Fruit fly (Drosophila melanogaster): ENCODE data around the gene SoYb.

The SoYb gene

DNA sequence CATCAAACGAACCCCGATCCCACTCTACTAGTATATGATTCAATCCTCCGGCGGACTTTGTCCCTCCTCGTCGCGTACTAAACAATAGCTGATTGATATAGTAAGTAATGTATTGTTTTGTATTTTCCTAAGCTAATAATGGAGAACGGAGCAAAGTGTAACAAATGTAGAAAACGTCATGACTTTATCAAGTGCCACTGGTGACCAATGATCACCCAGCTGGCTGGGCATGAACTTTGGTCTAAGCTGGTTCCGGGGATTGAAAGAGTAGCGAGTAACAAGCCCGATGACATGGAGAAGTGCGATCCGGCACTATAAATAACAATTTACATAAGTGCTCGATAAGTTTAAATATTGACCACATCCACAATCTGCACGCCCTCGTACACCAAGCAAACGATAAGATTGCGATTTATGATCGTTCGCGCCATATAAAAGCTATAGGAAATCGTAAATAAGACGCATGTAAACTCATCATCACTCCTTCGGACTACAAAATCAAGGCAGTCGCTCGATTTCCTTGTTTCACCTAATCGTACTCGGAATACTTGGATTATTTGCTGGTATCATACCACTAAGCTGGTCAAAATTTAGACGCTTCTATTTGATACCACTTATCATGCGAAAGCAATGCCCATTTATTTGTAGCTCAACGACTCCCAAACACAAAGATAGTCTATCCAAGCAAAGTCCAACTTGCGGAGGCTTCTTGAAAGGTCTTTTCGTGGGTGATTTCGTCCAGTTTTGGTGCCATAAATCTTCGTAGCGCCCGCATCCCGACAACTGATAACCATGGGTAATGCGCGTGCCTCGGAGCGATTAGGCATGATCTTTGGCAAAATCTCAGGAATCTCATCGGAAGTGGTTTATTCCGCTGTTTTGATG, 53.1 kb downstream of the SoYb start:
- TF ChIP-seq h (GFP tag; optimal IDR thresholded peaks at IDR 0.05) (peak; percentile 28), GATAd (GFP tag; optimal IDR thresholded peaks at IDR 0.05) (no peak), Sp1 (GFP tag; optimal IDR thresholded peaks at IDR 0.05) (peak; percentile 1)

DNA sequence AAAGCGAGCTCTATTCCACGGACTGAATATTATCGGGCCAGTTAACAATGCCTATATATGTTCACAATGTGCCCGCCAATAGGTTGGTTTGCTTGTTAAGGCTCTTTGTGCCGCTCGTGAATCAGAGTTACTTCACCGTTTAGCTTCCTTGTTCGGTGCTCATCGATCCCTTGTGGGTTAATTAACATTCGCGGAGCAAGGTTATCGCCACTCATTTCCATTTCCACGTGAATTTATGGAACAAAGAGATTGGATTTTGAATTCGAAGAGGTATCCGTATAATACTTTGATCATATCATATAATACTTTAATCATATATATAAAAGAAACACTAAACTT, 54.0 kb downstream of the SoYb start:
- TF ChIP-seq br (GFP tag; optimal IDR thresholded peaks at IDR 0.05) = no peak
- TF ChIP-seq CG9705 (GFP tag; optimal IDR thresholded peaks at IDR 0.05) = no peak
- TF ChIP-seq h (GFP tag; optimal IDR thresholded peaks at IDR 0.05) = peak; percentile 57

DNA sequence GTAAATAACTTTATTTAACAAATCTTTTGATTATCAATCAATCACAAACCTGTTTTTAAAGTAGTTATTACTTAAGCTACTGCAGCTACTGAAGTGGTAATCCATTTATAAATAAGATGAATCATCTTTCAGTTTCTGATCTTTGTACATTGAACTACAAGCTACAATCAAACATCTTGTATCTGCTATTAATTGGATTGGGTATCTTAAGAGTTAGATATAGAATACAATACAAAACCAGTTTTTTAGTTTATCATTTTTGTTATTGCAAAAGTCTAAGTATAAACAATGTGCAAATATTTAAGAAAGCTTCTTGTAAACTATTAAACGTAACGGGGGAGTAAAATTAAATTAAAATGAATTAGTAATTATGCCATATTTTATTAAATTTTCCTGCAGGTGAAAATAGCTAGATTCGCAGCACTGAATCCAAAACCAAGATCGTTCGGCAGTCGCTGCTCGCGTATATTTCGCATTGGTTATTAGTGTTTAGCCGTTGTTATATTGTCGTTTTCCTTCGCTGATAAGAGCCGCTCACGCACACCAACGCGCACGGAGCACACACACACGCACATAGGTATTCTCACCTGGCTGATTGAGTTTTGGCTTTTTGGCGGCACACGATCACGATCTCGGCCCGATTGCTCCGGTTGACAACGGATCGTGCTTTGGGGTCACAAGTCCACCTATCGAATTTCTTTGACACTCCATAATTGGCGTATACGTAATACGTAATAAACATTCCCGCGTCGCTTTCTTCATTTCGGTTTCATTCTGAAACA, 54.6 kb downstream of the SoYb start:
- TF ChIP-seq Dif (GFP tag; optimal IDR thresholded peaks at IDR 0.05; ENCODE audit: partially characterized antibody) (no peak), Abd-B (GFP tag; optimal IDR thresholded peaks at IDR 0.05) (no peak), dsf (GFP tag; optimal IDR thresholded peaks at IDR 0.05; ENCODE audit: borderline replicate concordance) (no peak), Sp1 (GFP tag; optimal IDR thresholded peaks at IDR 0.05) (no peak), sv (GFP tag; optimal IDR thresholded peaks at IDR 0.05) (no peak), GATAd (GFP tag; optimal IDR thresholded peaks at IDR 0.05) (no peak), rgr (GFP tag; optimal IDR thresholded peaks at IDR 0.05) (no peak), CG9705 (GFP tag; optimal IDR thresholded peaks at IDR 0.05) (no peak), Myc (optimal IDR thresholded peaks at IDR 0.05) (peak; percentile 98), Hr78 (GFP tag; optimal IDR thresholded peaks at IDR 0.05) (no peak), psq (GFP tag; optimal IDR thresholded peaks at IDR 0.05) (no peak), ey (GFP tag; optimal IDR thresholded peaks at IDR 0.05) (no peak), br (GFP tag; optimal IDR thresholded peaks at IDR 0.05) (no peak), lola (GFP tag; optimal IDR thresholded peaks at IDR 0.05) (no peak), h (GFP tag; optimal IDR thresholded peaks at IDR 0.05) (peak; percentile 85), sage (GFP tag; optimal IDR thresholded peaks at IDR 0.05) (no peak), woc (GFP tag; optimal IDR thresholded peaks at IDR 0.05) (peak; percentile 40), Hnf4 (GFP tag; optimal IDR thresholded peaks at IDR 0.05) (peak; percentile 39), dmrt93B (GFP tag; optimal IDR thresholded peaks at IDR 0.05) (no peak), foxo (GFP tag; optimal IDR thresholded peaks at IDR 0.05) (no peak), Dfd (GFP tag; optimal IDR thresholded peaks at IDR 0.05) (no peak), OdsH (GFP tag; optimal IDR thresholded peaks at IDR 0.05) (no peak), CG32264 (GFP tag; optimal IDR thresholded peaks at IDR 0.05) (no peak), Vsx2 (GFP tag; optimal IDR thresholded peaks at IDR 0.05; ENCODE audit: partially characterized antibody) (no peak), usp (GFP tag; optimal IDR thresholded peaks at IDR 0.05) (no peak), fru (GFP tag; optimal IDR thresholded peaks at IDR 0.05) (no peak), Mio (GFP tag; optimal IDR thresholded peaks at IDR 0.05) (no peak), Hr83 (GFP tag; optimal IDR thresholded peaks at IDR 0.05; ENCODE audit: poor library complexity, severe bottlenecking) (peak; percentile 42), Rel (GFP tag; optimal IDR thresholded peaks at IDR 0.05) (peak; percentile 48), Rel (tag; optimal IDR thresholded peaks at IDR 0.05) (peak; percentile 33), N (GFP tag; optimal IDR thresholded peaks at IDR 0.05) (no peak)

DNA sequence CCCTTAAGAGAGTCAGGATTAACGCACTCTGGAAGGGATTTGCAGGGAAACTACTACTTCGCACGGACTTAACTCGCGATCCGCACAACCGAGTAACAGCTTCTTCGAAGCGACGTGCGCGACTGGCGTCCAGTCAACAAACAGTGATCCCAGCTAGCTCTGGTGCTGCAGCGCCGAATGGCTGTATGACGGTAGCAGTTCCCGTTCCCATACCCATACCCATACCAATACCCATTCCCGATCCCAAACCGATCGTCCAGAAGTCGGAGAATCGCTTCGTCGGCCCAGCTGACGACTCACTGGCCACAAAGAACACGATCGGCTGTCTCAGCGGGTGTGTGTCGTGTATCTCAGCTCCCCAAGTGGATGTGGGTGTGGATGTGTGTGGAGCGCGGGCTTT, 55.3 kb downstream of the SoYb start, which contains the start of gene CG5853:
Gene CG5853 (minus strand): TSS at position 384 of the 400 bp plus-strand sequence.
- peak; percentile 52 for TF ChIP-seq fru (GFP tag; optimal IDR thresholded peaks at IDR 0.05)
- TF ChIP-seq sv (GFP tag; optimal IDR thresholded peaks at IDR 0.05) = no peak
- TF ChIP-seq Hnf4 (GFP tag; optimal IDR thresholded peaks at IDR 0.05) = peak; percentile 76
- TF ChIP-seq foxo (GFP tag; optimal IDR thresholded peaks at IDR 0.05) = peak in 1 of 2 experiments; percentile 29
- TF ChIP-seq Dif (GFP tag; optimal IDR thresholded peaks at IDR 0.05; ENCODE audit: partially characterized antibody) = peak; percentile 87
- no peak for TF ChIP-seq dmrt93B (GFP tag; optimal IDR thresholded peaks at IDR 0.05)
- no peak for TF ChIP-seq psq (GFP tag; optimal IDR thresholded peaks at IDR 0.05)
- TF ChIP-seq ey (GFP tag; optimal IDR thresholded peaks at IDR 0.05) = peak; percentile 19
- TF ChIP-seq Mio (GFP tag; optimal IDR thresholded peaks at IDR 0.05) = no peak
- no peak for TF ChIP-seq GATAd (GFP tag; optimal IDR thresholded peaks at IDR 0.05)
- TF ChIP-seq CrebA (GFP tag; optimal IDR thresholded peaks at IDR 0.05; ENCODE audit: borderline replicate concordance) = no peak
- TF ChIP-seq Rel (GFP tag; optimal IDR thresholded peaks at IDR 0.05) = peak; percentile 76
- peak; percentile 69 for TF ChIP-seq Rel (tag; optimal IDR thresholded peaks at IDR 0.05)
- TF ChIP-seq Vsx2 (GFP tag; optimal IDR thresholded peaks at IDR 0.05; ENCODE audit: partially characterized antibody) = peak; percentile 47
- peak; percentile 36 for TF ChIP-seq Sp1 (GFP tag; optimal IDR thresholded peaks at IDR 0.05)
- peak; percentile 46 for TF ChIP-seq br (GFP tag; optimal IDR thresholded peaks at IDR 0.05)
- TF ChIP-seq HLH106 (tag; optimal IDR thresholded peaks at IDR 0.05) = no peak
- peak; percentile 73 for TF ChIP-seq h (GFP tag; optimal IDR thresholded peaks at IDR 0.05)
- peak; percentile 94 for TF ChIP-seq Hr83 (GFP tag; optimal IDR thresholded peaks at IDR 0.05; ENCODE audit: poor library complexity, severe bottlenecking)
- peak; percentile 52 to 64 for TF ChIP-seq dl (GFP tag; optimal IDR thresholded peaks at IDR 0.05; ENCODE audit: insufficient read depth in 1 of 2, partially characterized antibody in 2 of 2)
- peak; percentile 13 for TF ChIP-seq OdsH (GFP tag; optimal IDR thresholded peaks at IDR 0.05)
- TF ChIP-seq Jra (GFP tag; optimal IDR thresholded peaks at IDR 0.05) = peak; percentile 25
- TF ChIP-seq woc (GFP tag; optimal IDR thresholded peaks at IDR 0.05) = peak; percentile 17
- peak; percentile 34 for TF ChIP-seq jim (GFP tag; optimal IDR thresholded peaks at IDR 0.05)
- TF ChIP-seq brk (GFP tag; optimal IDR thresholded peaks at IDR 0.05) = peak; percentile 1
- TF ChIP-seq rgr (GFP tag; optimal IDR thresholded peaks at IDR 0.05) = peak; percentile 59
